Worm (Caenorhabditis elegans): ENCODE data around the gene F48B9.3.

DNA sequence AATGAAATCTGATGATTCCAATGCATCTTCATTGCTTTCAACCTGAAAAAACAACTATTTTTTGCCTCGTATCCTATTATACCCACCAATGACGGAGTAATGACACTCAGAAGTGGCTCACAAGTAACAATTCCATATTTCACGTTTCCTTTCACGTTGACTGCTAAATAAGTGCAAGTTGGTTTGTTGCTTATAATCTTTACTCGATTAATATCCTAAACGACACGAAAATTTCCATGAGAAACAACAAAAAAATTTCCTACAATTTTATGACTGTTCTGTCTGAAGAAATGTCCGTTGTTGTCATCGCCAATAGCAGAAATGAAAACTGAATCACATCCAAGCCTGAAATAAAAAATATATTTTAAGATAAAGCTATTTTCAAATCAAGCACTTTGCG lies 32.6 kb downstream of the F48B9.3 start:
- no peak for TF ChIP-seq flt-1 (GFP tag; IDR thresholded peaks at IDR 0.05)
- TF ChIP-seq ztf-29 (GFP tag; IDR thresholded peaks at IDR 0.05) = no peak
- no peak for TF ChIP-seq T22C8.4 (GFP tag; IDR thresholded peaks at IDR 0.05)
- TF ChIP-seq ref-1 (GFP tag; conservative IDR thresholded peaks at IDR 0.05) = no peak
- no peak for TF ChIP-seq klf-2 (GFP tag; conservative IDR thresholded peaks at IDR 0.05)
- TF ChIP-seq tab-1 (GFP tag; IDR thresholded peaks at IDR 0.05) = no peak
- TF ChIP-seq med-1 (GFP tag; optimal IDR thresholded peaks at IDR 0.05; ENCODE audit: insufficient read depth) = no peak

Measured in whole organism, midembryonic.